Worm (Caenorhabditis elegans): ENCODE measurements around the gene skr-16.

ce11 chrIV:7152409-7152808, 16.1 kb upstream of the skr-16 start, which contains the start of gene col-113:
- TF ChIP-seq tab-1 (GFP tag; IDR thresholded peaks at IDR 0.05) (no peak), ztf-23 (GFP tag; IDR thresholded peaks at IDR 0.05) (no peak)

Data from whole organism, midembryonic.